Worm (Caenorhabditis elegans) whole organism, early embryonic: ENCODE measurements around the gene smc-3.

Experiments
- ama-1 ChIP-seq: fragments of 150-350 bp; optimal IDR thresholded peaks from 2 replicates; lab custom pipeline; 2014
- flt-1 ChIP-seq: fragments of 200-800 bp; sonication (Bioruptor generic); IDR thresholded peaks from 2 replicates; pipeline ENCODE4 v1.3.6; 2022; ENCODE audit warnings: missing genetic modification characterization, missing compliant biosample characterization
- sea-1 ChIP-seq: fragments of 200-800 bp; sonication (Bioruptor generic); conservative IDR thresholded peaks from 2 replicates; pipeline ENCODE4 v1.3.6; 2022; ENCODE audit warnings: missing genetic modification characterization, missing compliant biosample characterization

ce11 chrIII:11333032-11333732 is 42.5 kb downstream of the smc-3 start, which contains the start of gene T28D6.5:
- TF ChIP-seq ama-1 (no peak), sea-1 (GFP tag; lab: Robert Waterston, UW) (no peak), flt-1 (GFP tag; lab: Robert Waterston, UW) (no peak)
